Fruit fly (Drosophila melanogaster): ENCODE data around the gene CG42272.

The CG42272 gene

DNA sequence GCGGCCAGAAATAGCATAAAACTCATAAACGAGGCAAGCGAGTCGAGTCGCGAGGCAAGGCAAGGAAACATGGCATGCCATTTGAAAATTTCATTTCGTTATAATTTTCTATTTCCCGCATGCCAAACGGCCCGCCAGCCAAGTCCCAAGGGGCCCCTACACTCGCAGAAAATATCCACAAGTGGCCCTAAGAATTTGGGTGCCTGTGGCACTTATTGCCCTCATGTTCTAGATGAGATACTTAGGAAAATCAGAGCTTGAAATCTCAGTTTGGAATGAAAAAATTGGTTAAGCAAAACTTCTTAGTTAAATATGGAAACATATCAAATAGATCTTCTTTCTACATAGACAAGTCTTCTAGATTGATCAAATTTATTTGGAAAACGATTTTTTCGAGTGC lies 35.5 kb downstream of the CG42272 start:
- no peak for TF ChIP-seq N (GFP tag; optimal IDR thresholded peaks at IDR 0.05)
- no peak for TF ChIP-seq GATAd (GFP tag; optimal IDR thresholded peaks at IDR 0.05)
- no peak for TF ChIP-seq foxo (GFP tag; optimal IDR thresholded peaks at IDR 0.05)
- no peak for TF ChIP-seq dl (GFP tag; optimal IDR thresholded peaks at IDR 0.05; ENCODE audit: insufficient read depth in 1 of 2, partially characterized antibody in 2 of 2)

DNA sequence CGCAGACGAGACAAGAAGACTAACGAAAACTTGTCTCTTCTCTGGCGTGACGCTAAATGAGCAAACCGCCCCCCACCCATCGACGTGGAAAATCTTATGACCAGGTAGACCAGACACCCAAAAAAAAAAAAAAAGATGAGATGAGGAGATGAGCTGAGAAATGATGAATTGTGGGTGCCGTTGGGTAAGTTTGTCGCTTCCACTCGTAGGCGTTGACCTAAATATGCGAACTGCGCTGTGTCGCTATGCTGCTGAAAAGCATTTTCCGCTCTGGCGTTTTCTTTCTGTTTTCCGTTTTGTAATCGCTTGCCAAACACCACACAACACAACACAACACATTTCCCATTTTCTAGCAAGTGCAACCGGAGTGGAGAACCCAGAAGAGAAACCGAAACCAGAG lies 36.0 kb downstream of the CG42272 start:
- TF ChIP-seq usp (GFP tag; optimal IDR thresholded peaks at IDR 0.05) (no peak), Vsx2 (GFP tag; optimal IDR thresholded peaks at IDR 0.05; ENCODE audit: partially characterized antibody) (no peak), OdsH (GFP tag; optimal IDR thresholded peaks at IDR 0.05) (no peak), GATAd (GFP tag; optimal IDR thresholded peaks at IDR 0.05) (no peak), jim (GFP tag; optimal IDR thresholded peaks at IDR 0.05) (no peak), lola (GFP tag; optimal IDR thresholded peaks at IDR 0.05) (no peak), dl (GFP tag; optimal IDR thresholded peaks at IDR 0.05; ENCODE audit: insufficient read depth in 1 of 2, partially characterized antibody in 2 of 2) (no peak), CG9705 (GFP tag; optimal IDR thresholded peaks at IDR 0.05) (no peak), CG32264 (GFP tag; optimal IDR thresholded peaks at IDR 0.05) (no peak), h (GFP tag; optimal IDR thresholded peaks at IDR 0.05) (no peak), sv (GFP tag; optimal IDR thresholded peaks at IDR 0.05) (no peak), Hr83 (GFP tag; optimal IDR thresholded peaks at IDR 0.05; ENCODE audit: poor library complexity, severe bottlenecking) (no peak), dsf (GFP tag; optimal IDR thresholded peaks at IDR 0.05; ENCODE audit: borderline replicate concordance) (no peak), Rel (GFP tag; optimal IDR thresholded peaks at IDR 0.05) (no peak), Rel (tag; optimal IDR thresholded peaks at IDR 0.05) (no peak), dmrt93B (GFP tag; optimal IDR thresholded peaks at IDR 0.05) (no peak), br (GFP tag; optimal IDR thresholded peaks at IDR 0.05) (no peak)

DNA sequence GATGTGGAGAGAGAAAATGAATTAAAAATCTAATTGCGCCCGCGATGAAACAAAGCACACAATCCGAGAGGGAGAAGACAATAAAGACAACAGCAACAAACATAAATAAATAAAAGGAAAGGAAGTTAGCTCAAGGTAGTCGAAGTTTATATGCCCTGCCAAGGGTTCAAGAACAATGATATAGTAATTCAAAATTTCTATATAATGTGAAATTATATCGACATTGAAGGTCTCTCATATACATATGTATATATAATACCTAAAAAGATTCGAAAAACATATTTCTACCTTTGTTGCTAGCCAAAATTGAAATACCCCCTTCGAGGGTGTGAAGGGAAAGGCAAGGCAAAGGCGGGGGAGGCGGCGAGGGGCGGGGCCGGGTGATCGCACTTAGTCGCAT lies 38.0 kb downstream of the CG42272 start:
- TF ChIP-seq tai (GFP tag; optimal IDR thresholded peaks at IDR 0.05): no peak
- no peak for TF ChIP-seq rgr (GFP tag; optimal IDR thresholded peaks at IDR 0.05)
- TF ChIP-seq psq (GFP tag; optimal IDR thresholded peaks at IDR 0.05): peak; percentile 28
- peak in 1 of 2 experiments; percentile 19 for TF ChIP-seq foxo (GFP tag; optimal IDR thresholded peaks at IDR 0.05)
- no peak for TF ChIP-seq jim (GFP tag; optimal IDR thresholded peaks at IDR 0.05)
- TF ChIP-seq Abd-B (GFP tag; optimal IDR thresholded peaks at IDR 0.05): no peak
- TF ChIP-seq Dfd (GFP tag; optimal IDR thresholded peaks at IDR 0.05): peak; percentile 79

DNA sequence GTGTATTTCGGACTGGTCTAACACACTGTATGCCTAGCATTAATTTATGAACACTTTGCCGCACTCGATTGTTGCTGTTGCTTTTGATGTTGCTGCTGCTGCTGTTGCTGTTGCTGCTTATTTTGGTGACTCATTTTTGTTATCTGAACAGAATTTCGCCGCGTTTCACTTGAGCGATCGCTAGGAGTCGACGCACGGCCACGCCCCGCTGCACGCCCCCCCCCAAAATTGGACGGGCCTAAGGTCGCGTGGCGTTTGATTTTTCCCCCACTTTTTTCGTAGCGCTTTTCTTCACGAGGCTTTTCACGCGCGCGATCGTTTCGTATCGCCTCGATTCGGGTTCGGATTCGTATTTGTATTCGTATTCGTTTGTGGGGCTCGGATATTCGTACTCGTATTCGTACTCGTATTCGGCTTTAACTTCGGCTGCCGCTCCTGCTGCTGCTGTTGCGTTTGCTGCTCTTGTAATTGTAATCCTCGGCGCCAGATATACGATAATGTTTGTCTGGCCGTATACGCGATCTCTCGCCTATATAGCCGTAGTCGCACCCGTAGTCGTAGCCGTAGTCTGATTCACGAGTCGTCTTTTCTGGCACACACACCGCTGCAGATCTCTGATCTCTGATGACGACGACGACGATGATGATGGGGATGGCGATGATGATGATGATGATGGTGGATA lies 41.2 kb downstream of the CG42272 start:
- TF ChIP-seq Dfd (GFP tag; optimal IDR thresholded peaks at IDR 0.05) (peak; percentile 72), h (GFP tag; optimal IDR thresholded peaks at IDR 0.05) (peak; percentile 12), brk (GFP tag; optimal IDR thresholded peaks at IDR 0.05) (no peak), GATAd (GFP tag; optimal IDR thresholded peaks at IDR 0.05) (no peak)

DNA sequence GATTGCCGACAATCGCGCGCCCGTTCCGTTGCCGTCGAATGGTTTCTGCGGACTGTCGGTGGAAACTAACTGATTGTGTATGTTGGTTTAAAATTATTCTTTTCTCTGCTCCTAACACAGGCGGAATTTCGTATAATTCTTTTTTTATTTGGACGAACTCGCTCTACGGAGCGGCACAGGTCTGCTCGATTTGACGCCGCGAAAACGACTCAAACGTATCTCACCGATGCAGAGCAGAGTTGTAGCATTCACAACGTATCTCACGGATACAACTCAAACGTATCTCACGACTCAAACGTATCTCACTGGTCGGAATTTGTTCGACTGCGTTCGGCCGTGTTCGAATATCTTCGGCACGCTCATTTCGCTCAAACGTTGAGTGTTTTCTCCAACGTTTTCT lies 42.6 kb downstream of the CG42272 start, which contains the start of gene vn:
vn (minus strand) TSS at position 199 of the 400 bp plus-strand sequence.
- no peak for TF ChIP-seq rgr (GFP tag; optimal IDR thresholded peaks at IDR 0.05)
- TF ChIP-seq CG32264 (GFP tag; optimal IDR thresholded peaks at IDR 0.05): no peak
- no peak for TF ChIP-seq Mio (GFP tag; optimal IDR thresholded peaks at IDR 0.05)
- no peak for TF ChIP-seq Jra (GFP tag; optimal IDR thresholded peaks at IDR 0.05)
- TF ChIP-seq Myc (optimal IDR thresholded peaks at IDR 0.05): no peak
- no peak for TF ChIP-seq GATAd (GFP tag; optimal IDR thresholded peaks at IDR 0.05)
- TF ChIP-seq lola (GFP tag; optimal IDR thresholded peaks at IDR 0.05): no peak
- no peak for TF ChIP-seq Hnf4 (GFP tag; optimal IDR thresholded peaks at IDR 0.05)
- peak; percentile 35 for TF ChIP-seq Dif (GFP tag; optimal IDR thresholded peaks at IDR 0.05; ENCODE audit: partially characterized antibody)
- TF ChIP-seq pan (optimal IDR thresholded peaks at IDR 0.05): no peak
- no peak for TF ChIP-seq N (GFP tag; optimal IDR thresholded peaks at IDR 0.05)
- TF ChIP-seq br (GFP tag; optimal IDR thresholded peaks at IDR 0.05): no peak
- TF ChIP-seq CG9705 (GFP tag; optimal IDR thresholded peaks at IDR 0.05): no peak
- peak; percentile 14 for TF ChIP-seq brk (GFP tag; optimal IDR thresholded peaks at IDR 0.05)
- no peak for TF ChIP-seq fru (GFP tag; optimal IDR thresholded peaks at IDR 0.05)
- no peak for TF ChIP-seq woc (GFP tag; optimal IDR thresholded peaks at IDR 0.05)
- no peak for TF ChIP-seq Sp1 (GFP tag; optimal IDR thresholded peaks at IDR 0.05)
- no peak for TF ChIP-seq dsf (GFP tag; optimal IDR thresholded peaks at IDR 0.05; ENCODE audit: borderline replicate concordance)
- TF ChIP-seq Hr78 (GFP tag; optimal IDR thresholded peaks at IDR 0.05): no peak
- no peak for TF ChIP-seq psq (GFP tag; optimal IDR thresholded peaks at IDR 0.05)
- TF ChIP-seq dl (GFP tag; optimal IDR thresholded peaks at IDR 0.05; ENCODE audit: insufficient read depth in 1 of 2, partially characterized antibody in 2 of 2): peak in 1 of 2 experiments; percentile 12
- peak; percentile 82 for TF ChIP-seq jim (GFP tag; optimal IDR thresholded peaks at IDR 0.05)
- TF ChIP-seq ey (GFP tag; optimal IDR thresholded peaks at IDR 0.05): no peak
- no peak for TF ChIP-seq Abd-B (GFP tag; optimal IDR thresholded peaks at IDR 0.05)
- TF ChIP-seq tai (GFP tag; optimal IDR thresholded peaks at IDR 0.05): no peak
- TF ChIP-seq Hr83 (GFP tag; optimal IDR thresholded peaks at IDR 0.05; ENCODE audit: poor library complexity, severe bottlenecking): no peak
- TF ChIP-seq sv (GFP tag; optimal IDR thresholded peaks at IDR 0.05): no peak
- TF ChIP-seq sage (GFP tag; optimal IDR thresholded peaks at IDR 0.05): no peak
- TF ChIP-seq h (GFP tag; optimal IDR thresholded peaks at IDR 0.05): no peak
- TF ChIP-seq HLH106 (tag; optimal IDR thresholded peaks at IDR 0.05): no peak
- TF ChIP-seq Rel (GFP tag; optimal IDR thresholded peaks at IDR 0.05): no peak
- no peak for TF ChIP-seq Rel (tag; optimal IDR thresholded peaks at IDR 0.05)
- no peak for TF ChIP-seq usp (GFP tag; optimal IDR thresholded peaks at IDR 0.05)
